Worm (Caenorhabditis elegans): Measurements from ENCODE around the gene C54D2.6.

- no peak for TF ChIP-seq zip-5 (tag; optimal IDR thresholded peaks at IDR 0.05)
- no peak for TF ChIP-seq pag-3 (tag; optimal IDR thresholded peaks at IDR 0.05; ENCODE audit: borderline replicate concordance)
- no peak for TF ChIP-seq eyg-1 (tag; optimal IDR thresholded peaks at IDR 0.05)
- no peak for TF ChIP-seq hlh-30 (tag; optimal IDR thresholded peaks at IDR 0.05; ENCODE audit: insufficient read depth)
- TF ChIP-seq elt-2 (tag; optimal IDR thresholded peaks at IDR 0.05): no peak
- TF ChIP-seq ama-1 (optimal IDR thresholded peaks at IDR 0.05): no peak
- no peak for TF ChIP-seq ceh-14 (tag; optimal IDR thresholded peaks at IDR 0.05)
- no peak for TF ChIP-seq nhr-11 (tag; optimal IDR thresholded peaks at IDR 0.05)
- TF ChIP-seq ceh-9 (tag; optimal IDR thresholded peaks at IDR 0.05): no peak
- TF ChIP-seq tbx-2 (tag; optimal IDR thresholded peaks at IDR 0.05): no peak
- no peak for TF ChIP-seq hlh-13 (GFP tag; optimal IDR thresholded peaks at IDR 0.05)
- no peak for TF ChIP-seq pqm-1 (tag; optimal IDR thresholded peaks at IDR 0.05)
Measured at ce11 chrX:7826590-7827260, 20.6 kb downstream of the C54D2.6 start.

Measured in whole organism, late embryonic.